Fruit fly (Drosophila melanogaster): Measurements from ENCODE around the gene c11.1.

c11.1 gene

dm6 chrX:9248040-9248439 lies 34.9 kb downstream of the c11.1 start (continued):
- TF ChIP-seq onecut (GFP tag; IDR thresholded peaks at IDR 0.05) (no peak), CG15514 (GFP tag; optimal IDR thresholded peaks at IDR 0.05) (no peak), sisA (GFP tag; IDR thresholded peaks at IDR 0.05) (no peak), CG9876 (GFP tag; optimal IDR thresholded peaks at IDR 0.05) (no peak), crc (GFP tag; optimal IDR thresholded peaks at IDR 0.05) (no peak), jing (GFP tag; optimal IDR thresholded peaks at IDR 0.05) (no peak), Aef1 (GFP tag; IDR thresholded peaks at IDR 0.05) (no peak), CG14860 (GFP tag; IDR thresholded peaks at IDR 0.05; ENCODE audit: partially characterized antibody) (no peak), CG34422 (GFP tag; IDR thresholded peaks at IDR 0.05) (no peak), CG11504 (tag; optimal IDR thresholded peaks at IDR 0.05) (no peak), Mrtf (GFP tag; IDR thresholded peaks at IDR 0.05) (no peak), NfI (GFP tag; optimal IDR thresholded peaks at IDR 0.05) (no peak), CG12391 (tag; optimal IDR thresholded peaks at IDR 0.05) (peak; percentile 35), emc (GFP tag; optimal IDR thresholded peaks at IDR 0.05) (no peak), maf-S (GFP tag; optimal IDR thresholded peaks at IDR 0.05) (no peak), ATbp (GFP tag; optimal IDR thresholded peaks at IDR 0.05) (no peak), CG13624 (GFP tag; optimal IDR thresholded peaks at IDR 0.05) (no peak), CG16815 (GFP tag; optimal IDR thresholded peaks at IDR 0.05) (no peak), CG15269 (tag; optimal IDR thresholded peaks at IDR 0.05) (no peak), vvl (GFP tag; IDR thresholded peaks at IDR 0.05) (peak; percentile 29; the same call in 1 of the 2 replicates), CG18619 (GFP tag; optimal IDR thresholded peaks at IDR 0.05) (no peak), Pdp1 (GFP tag; optimal IDR thresholded peaks at IDR 0.05) (no peak), CG43689 (GFP tag; IDR thresholded peaks at IDR 0.05) (no peak), CG12104 (GFP tag; optimal IDR thresholded peaks at IDR 0.05) (no peak), CG17829 (tag; optimal IDR thresholded peaks at IDR 0.05) (peak; percentile 38), unc-4 (GFP tag; IDR thresholded peaks at IDR 0.05; ENCODE audit: partially characterized antibody) (no peak), Drgx (GFP tag; IDR thresholded peaks at IDR 0.05) (peak; percentile 39; the same call in 1 of the 2 replicates), h (optimal IDR thresholded peaks at IDR 0.05) (no peak), CoRest (tag; optimal IDR thresholded peaks at IDR 0.05) (no peak), CG9932 (GFP tag; IDR thresholded peaks at IDR 0.05) (no peak), CG4730 (GFP tag; IDR thresholded peaks at IDR 0.05) (no peak), CG15696 (tag; optimal IDR thresholded peaks at IDR 0.05) (no peak), CG14441 (GFP tag; IDR thresholded peaks at IDR 0.05) (0 out of 2 replicates have a peak, but pooled peaks have one; percentile 20), H2.0 (GFP tag; IDR thresholded peaks at IDR 0.05) (no peak), CG18262 (tag; optimal IDR thresholded peaks at IDR 0.05) (peak; percentile 28), mld (GFP tag; IDR thresholded peaks at IDR 0.05; ENCODE audit: partially characterized antibody) (no peak), Hsf (GFP tag; optimal IDR thresholded peaks at IDR 0.05) (peak; percentile 30), CG11695 (GFP tag; IDR thresholded peaks at IDR 0.05) (no peak), bowl (GFP tag; IDR thresholded peaks at IDR 0.05) (no peak), Dll (GFP tag; IDR thresholded peaks at IDR 0.05; ENCODE audit: partially characterized antibody) (no peak), CG6791 (GFP tag; IDR thresholded peaks at IDR 0.05; ENCODE audit: partially characterized antibody) (no peak), klu (GFP tag; IDR thresholded peaks at IDR 0.05) (no peak), vfl (GFP tag; optimal IDR thresholded peaks at IDR 0.05) (no peak), cg (GFP tag; optimal IDR thresholded peaks at IDR 0.05) (peak; percentile 61), pum (GFP tag; optimal IDR thresholded peaks at IDR 0.05) (no peak), sens-2 (GFP tag; IDR thresholded peaks at IDR 0.05) (no peak), pita (GFP tag; optimal IDR thresholded peaks at IDR 0.05) (no peak), CG1233 (GFP tag; optimal IDR thresholded peaks at IDR 0.05) (no peak), Side (GFP tag; optimal IDR thresholded peaks at IDR 0.05) (no peak), CG31365 (tag; optimal IDR thresholded peaks at IDR 0.05) (no peak), Dek (tag; optimal IDR thresholded peaks at IDR 0.05) (no peak), sna (GFP tag; IDR thresholded peaks at IDR 0.05; ENCODE audit: partially characterized antibody) (no peak)

Measured in whole organism, embryonic.